Worm (Caenorhabditis elegans) whole organism, mixed stage, embryonic: ENCODE measurements around the gene srh-38.

Experiments used
- M03D4.4 ChIP-seq: sonication (generic microtip); optimal IDR thresholded peaks from 2 replicates; lab custom pipeline; 2017; ENCODE audit warnings: mild to moderate bottlenecking, missing genetic modification characterization, missing compliant biosample characterization
- bed-3 ChIP-seq: fragments of 200-800 bp; sonication (Bioruptor generic); optimal IDR thresholded peaks from 3 replicates; lab custom pipeline; 2018; ENCODE audit warnings: mild to moderate bottlenecking, missing genetic modification characterization, moderate library complexity, missing compliant biosample characterization
- blmp-1 ChIP-seq: fragments of 150-350 bp; optimal IDR thresholded peaks from 2 replicates; lab custom pipeline; 2014; ENCODE audit warnings: missing biosample characterization, missing genetic modification characterization
- ceh-39 ChIP-seq: fragments of 150-350 bp; optimal IDR thresholded peaks from 2 replicates; lab custom pipeline; 2014; ENCODE audit warnings: missing biosample characterization, missing genetic modification characterization
- ceh-43 ChIP-seq: fragments of 200-800 bp; sonication (Bioruptor generic); optimal IDR thresholded peaks from 2 replicates; lab custom pipeline; 2018; ENCODE audit warnings: mild to moderate bottlenecking, missing genetic modification characterization, moderate library complexity, missing compliant biosample characterization
- ceh-83 ChIP-seq: fragments of 200-800 bp; sonication (Bioruptor generic); optimal IDR thresholded peaks from 2 replicates; lab custom pipeline; 2018; ENCODE audit warnings: mild to moderate bottlenecking, missing genetic modification characterization, missing compliant biosample characterization
- ces-1 ChIP-seq: fragments of 150-350 bp; optimal IDR thresholded peaks from 2 replicates; lab custom pipeline; 2014; ENCODE audit warnings: missing biosample characterization, missing genetic modification reagents, missing genetic modification characterization
- cnd-1 ChIP-seq: fragments of 200-800 bp; sonication (Bioruptor generic); optimal IDR thresholded peaks from 2 replicates; lab custom pipeline; 2018; ENCODE audit warnings: mild to moderate bottlenecking, missing genetic modification characterization, missing compliant biosample characterization
- elt-1 ChIP-seq: sonication (generic microtip); optimal IDR thresholded peaks from 2 replicates; lab custom pipeline; 2017; ENCODE audit warnings: missing genetic modification characterization, mild to moderate bottlenecking, missing compliant biosample characterization, antibody characterized with exemption, moderate library complexity, borderline replicate concordance; ENCODE audit not compliant: insufficient read depth
- elt-3 ChIP-seq: fragments of 150-350 bp; optimal IDR thresholded peaks from 2 replicates; lab custom pipeline; 2014; ENCODE audit warnings: missing biosample characterization, missing genetic modification characterization
- flh-1 ChIP-seq: fragments of 200-800 bp; sonication (Bioruptor generic); optimal IDR thresholded peaks from 2 replicates; lab custom pipeline; 2018; ENCODE audit warnings: mild to moderate bottlenecking, missing genetic modification characterization, moderate library complexity, missing compliant biosample characterization
- ham-2 ChIP-seq: fragments of 200-800 bp; sonication (Bioruptor generic); optimal IDR thresholded peaks from 2 replicates; lab custom pipeline; 2018; ENCODE audit warnings: mild to moderate bottlenecking, missing genetic modification characterization, missing compliant biosample characterization
- hlh-1 ChIP-seq: fragments of 150-350 bp; optimal IDR thresholded peaks from 2 replicates; lab custom pipeline; 2014; ENCODE audit warnings: missing biosample characterization, missing genetic modification reagents, missing genetic modification characterization
- lin-13 ChIP-seq: fragments of 150-350 bp; optimal IDR thresholded peaks from 2 replicates; lab custom pipeline; 2014; ENCODE audit warnings: missing biosample characterization, missing genetic modification characterization
- lin-32 ChIP-seq: fragments of 200-800 bp; sonication (Bioruptor generic); optimal IDR thresholded peaks from 2 replicates; lab custom pipeline; 2018; ENCODE audit warnings: mild to moderate bottlenecking, missing genetic modification characterization, missing compliant biosample characterization
- mab-5 ChIP-seq: fragments of 150-350 bp; optimal IDR thresholded peaks from 2 replicates; lab custom pipeline; 2014; ENCODE audit warnings: missing biosample characterization, missing genetic modification characterization
- mep-1 ChIP-seq: fragments of 150-350 bp; optimal IDR thresholded peaks from 2 replicates; lab custom pipeline; 2017; ENCODE audit warnings: missing biosample characterization, missing genetic modification reagents, missing genetic modification characterization, inconsistent platforms
- mls-2 ChIP-seq: sonication (generic microtip); optimal IDR thresholded peaks from 2 replicates; lab custom pipeline; 2016; ENCODE audit warnings: mild to moderate bottlenecking, missing genetic modification characterization, moderate library complexity, missing compliant biosample characterization
- nhr-12 ChIP-seq: fragments of 150-350 bp; optimal IDR thresholded peaks from 2 replicates; lab custom pipeline; 2014; ENCODE audit warnings: missing biosample characterization, missing genetic modification characterization
- nhr-2 ChIP-seq: fragments of 150-350 bp; optimal IDR thresholded peaks from 2 replicates; lab custom pipeline; 2014; ENCODE audit warnings: missing biosample characterization, missing genetic modification characterization
- nhr-237 ChIP-seq: fragments of 150-350 bp; optimal IDR thresholded peaks from 2 replicates; lab custom pipeline; 2014; ENCODE audit warnings: missing biosample characterization, missing genetic modification characterization
- nhr-28 ChIP-seq: fragments of 150-350 bp; optimal IDR thresholded peaks from 2 replicates; lab custom pipeline; 2014; ENCODE audit warnings: missing biosample characterization, missing genetic modification characterization
- nhr-76 ChIP-seq: sonication (generic microtip); optimal IDR thresholded peaks from 2 replicates; lab custom pipeline; 2017; ENCODE audit warnings: missing biosample characterization, missing genetic modification characterization
- pha-4 ChIP-seq: fragments of 150-350 bp; optimal IDR thresholded peaks from 2 replicates; lab custom pipeline; 2018; ENCODE audit warnings: missing biosample characterization, missing genetic modification reagents, missing genetic modification characterization
- sem-2 ChIP-seq: fragments of 200-800 bp; sonication (Bioruptor generic); optimal IDR thresholded peaks from 2 replicates; lab custom pipeline; 2018; ENCODE audit warnings: mild to moderate bottlenecking, missing genetic modification characterization, missing compliant biosample characterization
- snpc-4 ChIP-seq: fragments of 150-350 bp; optimal IDR thresholded peaks from 2 replicates; lab custom pipeline; 2014; ENCODE audit warnings: missing biosample characterization, missing genetic modification characterization
- unc-39 ChIP-seq: fragments of 150-350 bp; optimal IDR thresholded peaks from 2 replicates; lab custom pipeline; 2014; ENCODE audit warnings: missing biosample characterization, missing genetic modification characterization
- zip-8 ChIP-seq: fragments of 150-350 bp; optimal IDR thresholded peaks from 2 replicates; lab custom pipeline; 2014; ENCODE audit warnings: missing biosample characterization, missing genetic modification characterization
- ztf-11 ChIP-seq: fragments of 150-350 bp; optimal IDR thresholded peaks from 2 replicates; lab custom pipeline; 2014; ENCODE audit warnings: missing biosample characterization, missing genetic modification characterization

Gene srh-38

DNA sequence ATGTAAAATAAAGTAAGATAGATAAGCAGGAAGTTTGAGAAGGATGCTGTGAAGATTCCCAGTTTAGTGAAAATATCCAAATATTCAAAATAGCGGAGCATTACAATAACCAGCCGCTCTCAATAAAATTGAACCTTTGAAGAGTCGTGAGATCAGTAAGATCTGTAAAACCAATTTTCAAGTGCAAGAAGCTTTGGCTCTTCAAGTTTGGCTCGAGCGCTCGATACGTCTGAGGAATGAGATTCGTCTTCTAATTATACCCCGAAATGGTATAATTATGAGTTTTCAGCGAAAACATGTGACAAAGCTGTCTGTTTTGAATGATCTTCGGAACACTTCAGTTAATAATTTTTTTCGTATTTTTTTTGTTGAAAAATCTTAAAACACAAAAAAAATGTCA lies 22.6 kb downstream of the srh-38 start, which contains the start of gene str-46:
TSS of gene str-46 (minus strand) at position 101 of the 400 bp plus-strand sequence.
- TF ChIP-seq zip-8 (tag; lab: Kevin White, UChicago) (no peak), pha-4 (tag; lab: Kevin White, UChicago) (no peak), ceh-83 (GFP tag; lab: Kevin White, UChicago) (no peak), unc-39 (tag; lab: Kevin White, UChicago) (no peak), cnd-1 (tag; lab: Kevin White, UChicago) (no peak), nhr-2 (no peak), ces-1 (GFP tag; lab: Kevin White, UChicago) (no peak), nhr-76 (no peak), bed-3 (GFP tag; lab: Kevin White, UChicago) (no peak), mep-1 (tag; lab: Kevin White, UChicago) (no peak), ham-2 (no peak), nhr-237 (tag; lab: Kevin White, UChicago) (no peak), mab-5 (tag; lab: Kevin White, UChicago) (no peak), ceh-39 (tag; lab: Kevin White, UChicago) (no peak), lin-13 (tag; lab: Kevin White, UChicago) (no peak)

DNA sequence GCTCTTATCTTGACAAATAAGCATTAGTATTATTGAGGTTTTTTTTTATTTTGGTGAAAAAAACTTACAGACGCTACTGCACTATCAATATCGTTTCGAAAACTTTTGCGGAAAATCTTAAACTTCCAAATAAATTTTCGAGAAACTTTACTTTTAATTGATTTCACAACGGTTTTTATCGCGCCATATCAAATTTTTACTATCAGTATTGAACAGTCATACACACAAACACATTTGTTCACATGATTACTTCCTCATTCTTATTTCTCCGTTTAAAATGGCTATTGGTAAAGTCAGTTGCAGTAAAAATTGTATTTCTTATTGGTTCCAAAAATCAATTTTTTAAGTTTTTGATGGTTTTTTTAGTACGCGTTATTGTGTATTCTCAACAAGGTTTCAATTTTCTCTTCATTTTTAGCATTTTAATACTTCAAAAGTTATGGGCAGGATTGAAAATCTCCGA lies 26.3 kb downstream of the srh-38 start, which contains the start of gene pals-32:
TSS of gene pals-32 (plus strand) at position 413 of the 463 bp plus-strand sequence.
- TF ChIP-seq mep-1 (tag; lab: Kevin White, UChicago): no peak
- TF ChIP-seq cnd-1 (tag; lab: Kevin White, UChicago): no peak
- no peak for TF ChIP-seq lin-32 (GFP tag; lab: Kevin White, UChicago)
- TF ChIP-seq nhr-76: no peak

DNA sequence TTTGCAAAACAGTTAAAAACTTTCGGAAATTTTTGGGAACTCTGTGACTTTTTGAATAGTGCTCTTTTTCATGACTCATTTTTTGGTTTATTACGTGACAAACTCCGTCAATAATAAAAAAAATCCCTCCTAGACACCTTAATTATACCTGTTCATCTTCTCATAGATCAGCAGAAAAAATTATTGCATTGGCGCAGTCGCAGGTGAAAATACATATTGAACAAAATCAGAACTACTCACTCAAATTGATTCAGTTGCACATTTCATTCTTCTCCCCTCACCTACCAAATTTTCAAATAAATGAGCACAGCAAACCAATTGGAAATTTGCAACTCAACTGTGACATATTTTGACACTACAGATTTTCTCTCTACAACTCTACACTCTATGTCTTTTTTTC lies 29.5 kb downstream of the srh-38 start, which contains the start of gene srh-127:
TSS of gene srh-127 (plus strand) at position 301 of the 400 bp plus-strand sequence.
- TF ChIP-seq ceh-43 (GFP tag; lab: Kevin White, UChicago) (no peak), nhr-12 (tag; lab: Kevin White, UChicago) (no peak), elt-3 (no peak), ceh-39 (tag; lab: Kevin White, UChicago) (no peak), blmp-1 (tag; lab: Kevin White, UChicago) (no peak), nhr-28 (no peak), mab-5 (tag; lab: Kevin White, UChicago) (no peak), pha-4 (tag; lab: Kevin White, UChicago) (no peak), ceh-83 (GFP tag; lab: Kevin White, UChicago) (no peak), ces-1 (GFP tag; lab: Kevin White, UChicago) (no peak), mls-2 (tag; lab: Kevin White, UChicago) (no peak), bed-3 (GFP tag; lab: Kevin White, UChicago) (no peak), lin-32 (GFP tag; lab: Kevin White, UChicago) (no peak), nhr-237 (tag; lab: Kevin White, UChicago) (no peak), flh-1 (no peak), ztf-11 (tag; lab: Kevin White, UChicago) (no peak), mep-1 (tag; lab: Kevin White, UChicago) (no peak), snpc-4 (tag; lab: Kevin White, UChicago) (no peak), unc-39 (tag; lab: Kevin White, UChicago) (no peak), ham-2 (no peak)

DNA sequence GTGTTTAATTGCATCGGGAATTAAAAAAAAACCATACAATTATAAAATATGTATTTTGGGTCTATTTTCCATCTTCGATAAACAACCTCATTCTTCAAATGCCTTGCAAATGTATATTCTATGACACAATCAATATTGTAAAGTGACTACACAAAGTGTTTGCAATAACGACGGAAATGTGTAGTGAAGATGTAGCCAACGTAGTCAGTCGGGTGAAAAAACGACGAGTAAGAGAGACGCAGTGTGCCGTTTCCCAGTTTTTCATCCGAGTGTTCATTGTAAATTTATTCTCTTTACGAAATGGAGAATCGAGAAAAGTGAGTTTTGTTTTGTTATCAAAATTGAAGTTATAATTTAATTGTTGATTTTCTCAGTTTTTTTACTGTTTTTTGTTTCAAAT lies 30.6 kb downstream of the srh-38 start, which contains the start of gene F37B4.15:
TSS of gene F37B4.15 (plus strand) at position 301 of the 400 bp plus-strand sequence.
- TF ChIP-seq nhr-237 (tag; lab: Kevin White, UChicago) (no peak), ces-1 (GFP tag; lab: Kevin White, UChicago) (no peak), elt-1 (tag; lab: Kevin White, UChicago) (no peak), flh-1 (no peak), blmp-1 (tag; lab: Kevin White, UChicago) (no peak), mep-1 (tag; lab: Kevin White, UChicago) (no peak), zip-8 (tag; lab: Kevin White, UChicago) (no peak), hlh-1 (no peak), cnd-1 (tag; lab: Kevin White, UChicago) (no peak), nhr-28 (no peak)

DNA sequence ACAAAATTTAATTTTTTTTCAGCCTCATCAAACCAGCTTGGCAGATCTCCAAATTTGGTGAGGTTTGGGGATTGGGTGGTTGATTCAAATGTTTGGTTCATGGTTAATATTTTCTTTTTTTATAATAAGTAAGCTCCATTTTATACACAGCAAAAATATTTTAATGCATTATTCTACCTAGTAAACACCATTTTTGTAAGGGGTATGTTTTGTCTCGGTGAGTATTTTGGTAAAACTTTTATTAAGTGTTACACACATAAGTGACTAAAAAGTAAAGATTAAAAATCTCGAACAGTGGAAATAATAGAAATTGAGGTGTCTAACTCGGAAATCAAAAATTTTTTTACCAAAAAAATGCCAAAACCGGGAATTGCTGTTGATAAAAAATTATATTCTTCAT lies 33.8 kb downstream of the srh-38 start, which contains the start of gene srw-4:
TSS of gene srw-4 (minus strand) at position 101 of the 400 bp plus-strand sequence.
- TF ChIP-seq ceh-43 (GFP tag; lab: Kevin White, UChicago) (no peak), flh-1 (no peak)

DNA sequence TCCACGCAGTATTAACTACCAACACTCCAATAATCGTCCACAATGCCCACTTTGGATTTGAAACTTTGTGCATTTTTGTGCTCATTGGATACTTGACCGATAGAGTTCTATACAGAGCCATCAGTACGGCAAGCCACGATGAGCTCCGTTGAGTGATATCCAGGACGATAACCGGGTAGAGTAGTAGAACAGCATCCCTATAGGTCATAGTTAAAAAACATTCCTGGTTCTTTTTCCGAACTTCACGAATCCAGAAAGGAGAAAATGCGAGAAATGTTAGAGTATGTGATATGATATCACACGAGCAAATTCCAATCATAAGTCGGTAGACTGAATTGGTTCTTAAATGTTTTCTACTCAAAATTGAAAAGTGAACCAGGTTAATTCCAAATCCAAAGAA lies 34.2 kb downstream of the srh-38 start:
- TF ChIP-seq sem-2 (GFP tag; lab: Kevin White, UChicago) (no peak), flh-1 (no peak), elt-1 (tag; lab: Kevin White, UChicago) (no peak), lin-32 (GFP tag; lab: Kevin White, UChicago) (no peak), M03D4.4 (tag; lab: Kevin White, UChicago) (no peak), pha-4 (tag; lab: Kevin White, UChicago) (no peak), mab-5 (tag; lab: Kevin White, UChicago) (no peak)
